Worm (Caenorhabditis elegans): ENCODE data around the gene C47E8.9.

C47E8.9 gene

ce11 chrV:14696604-14697307 is 33.6 kb downstream of the C47E8.9 start, which contains the start of gene unc-112 (continued):
- no peak for TF ChIP-seq Y75B8A.6 (GFP tag; IDR thresholded peaks at IDR 0.05)
- TF ChIP-seq lin-15B (tag; optimal IDR thresholded peaks at IDR 0.05), result no peak
- TF ChIP-seq lsy-2 (tag; optimal IDR thresholded peaks at IDR 0.05), result peak; percentile 44 to 82
- no peak for TF ChIP-seq egl-27 (tag; optimal IDR thresholded peaks at IDR 0.05)
- TF ChIP-seq sdz-12 (GFP tag; optimal IDR thresholded peaks at IDR 0.05), result no peak
- peak; percentile 83 for TF ChIP-seq nhr-11 (tag; optimal IDR thresholded peaks at IDR 0.05)
- peak; percentile 84 for TF ChIP-seq pqm-1 (tag; optimal IDR thresholded peaks at IDR 0.05)
- peak; percentile 85 for TF ChIP-seq mxl-3 (GFP tag; optimal IDR thresholded peaks at IDR 0.05)
- peak; percentile 90 for TF ChIP-seq nhr-28 (tag; optimal IDR thresholded peaks at IDR 0.05)
- TF ChIP-seq dmd-6 (GFP tag; IDR thresholded peaks at IDR 0.05), result no peak; the same call in none of the 2 replicates
- no peak for TF ChIP-seq attf-4 (tag; optimal IDR thresholded peaks at IDR 0.05)
- peak; percentile 54 for TF ChIP-seq nhr-77 (tag; optimal IDR thresholded peaks at IDR 0.05)
- peak; percentile 45 for TF ChIP-seq jun-1 (tag; optimal IDR thresholded peaks at IDR 0.05)
- no peak for TF ChIP-seq lir-3 (tag; optimal IDR thresholded peaks at IDR 0.05)
- peak in 1 of 2 experiments; percentile 68 for TF ChIP-seq hif-1 (tag; optimal IDR thresholded peaks at IDR 0.05)

- no peak for TF ChIP-seq F44E2.7 (GFP tag; IDR thresholded peaks at IDR 0.05)
These were observed 34.9 kb downstream of the C47E8.9 start for ce11 chrV:14698005-14698404.

- no peak for TF ChIP-seq ctbp-1 (GFP tag; IDR thresholded peaks at IDR 0.05)
- peak; percentile 26 for TF ChIP-seq aha-1 (tag)
These were observed 35.6 kb downstream of the C47E8.9 start, which contains the start of gene set-5 for ce11 chrV:14698666-14699065. Gene set-5 (plus strand): TSS chrV:14698966.

ce11 chrV:14707958-14708357 is 44.9 kb downstream of the C47E8.9 start, which contains the start of gene R08A2.9:
Gene R08A2.9 (plus strand): TSS chrV:14708258.
- TF ChIP-seq zfp-3 (GFP tag; conservative IDR thresholded peaks at IDR 0.05) (no peak), Y75B8A.6 (GFP tag; IDR thresholded peaks at IDR 0.05) (no peak), sdz-12 (GFP tag; optimal IDR thresholded peaks at IDR 0.05) (no peak), skn-1 (tag; optimal IDR thresholded peaks at IDR 0.05) (no peak), T26A8.4 (GFP tag; IDR thresholded peaks at IDR 0.05) (no peak), ceh-32 (tag; optimal IDR thresholded peaks at IDR 0.05; ENCODE audit: poor library complexity) (no peak), hlh-30 (tag; optimal IDR thresholded peaks at IDR 0.05; ENCODE audit: insufficient read depth) (no peak), ZK337.2 (GFP tag; IDR thresholded peaks at IDR 0.05) (no peak), tag-97 (GFP tag; IDR thresholded peaks at IDR 0.05) (no peak), ZK546.5 (tag; optimal IDR thresholded peaks at IDR 0.05) (no peak), daf-12 (tag; optimal IDR thresholded peaks at IDR 0.05) (no peak), mxl-2 (GFP tag; conservative IDR thresholded peaks at IDR 0.05) (no peak), lin-1 (GFP tag; IDR thresholded peaks at IDR 0.05) (no peak), nhr-237 (tag; optimal IDR thresholded peaks at IDR 0.05) (no peak), mxl-3 (GFP tag; optimal IDR thresholded peaks at IDR 0.05) (no peak)

ce11 chrV:14711077-14711476 is 48.0 kb downstream of the C47E8.9 start, which contains the start of gene ssp-33:
Gene ssp-33 (plus strand): TSS chrV:14711377.
- TF ChIP-seq F26F4.8 (GFP tag; conservative IDR thresholded peaks at IDR 0.05) (no peak), daf-19 (GFP tag; conservative IDR thresholded peaks at IDR 0.05) (no peak), ceh-82 (tag; optimal IDR thresholded peaks at IDR 0.05) (no peak), R02D3.7 (tag; optimal IDR thresholded peaks at IDR 0.05) (no peak), cey-2 (tag; optimal IDR thresholded peaks at IDR 0.05; ENCODE audit: borderline replicate concordance, insufficient read depth) (no peak)

Measured in whole organism, L4 larva.